Fruit fly (Drosophila melanogaster) whole organism: Measurements from ENCODE around the gene Ir85a.

ENCODE experiments used
- Dll ChIP-seq: fragments of >200 bp; optimal IDR thresholded peaks from 2 replicates; lab custom pipeline; 2017
- EcR ChIP-seq, 2 experiments: fragments of >200 bp; optimal IDR thresholded peaks; 2 replicates each; lab custom pipeline; 2017; ENCODE audit warnings: missing biosample characterization in 2 of 2, missing genetic modification characterization in 2 of 2, missing genetic modification reagents in 2 of 2
- psq ChIP-seq: fragments of >200 bp; optimal IDR thresholded peaks from 2 replicates; lab custom pipeline; 2017

- TF ChIP-seq psq (lab: Kevin White, UChicago) (no peak), Dll (no peak), EcR (GFP tag; optimal IDR thresholded peaks at IDR 0.05; lab: Kevin White, UChicago) (peak; percentile 66 to 75)
Observed at dm6 chr3R:8747871-8748775, 46.4 kb upstream of the Ir85a start.
